Worm (Caenorhabditis elegans) whole organism, L4 larva: ENCODE data around the gene R03H10.1.

Experiments used
- aly-2 ChIP-seq: sonication (generic microtip); optimal IDR thresholded peaks from 2 replicates; lab custom pipeline; 2018; ENCODE audit warnings: missing biosample characterization, missing genetic modification characterization
- ceh-82 ChIP-seq: sonication (generic microtip); optimal IDR thresholded peaks from 2 replicates; lab custom pipeline; 2017; ENCODE audit warnings: missing biosample characterization, missing genetic modification characterization
- egl-43 ChIP-seq: fragments of 200-800 bp; sonication (Bioruptor generic); IDR thresholded peaks from 2 replicates; pipeline ENCODE4 v1.3.6; 2022; ENCODE audit warnings: missing genetic modification reagents, missing genetic modification characterization, missing compliant biosample characterization
- fos-1 ChIP-seq: fragments of 150-350 bp; optimal IDR thresholded peaks from 2 replicates; lab custom pipeline; 2014; ENCODE audit warnings: missing biosample characterization, missing genetic modification characterization
- hlh-30 ChIP-seq: sonication (generic microtip); optimal IDR thresholded peaks from 2 replicates; lab custom pipeline; 2017; ENCODE audit warnings: antibody characterized with exemption, mild to moderate bottlenecking, missing genetic modification characterization, missing compliant biosample characterization; ENCODE audit not compliant: insufficient read depth
- lin-15B ChIP-seq: fragments of 150-350 bp; sonication (generic microtip); optimal IDR thresholded peaks from 3 replicates; lab custom pipeline; 2014; ENCODE audit warnings: missing biosample characterization, missing genetic modification characterization
- nhr-11 ChIP-seq: fragments of 150-350 bp; optimal IDR thresholded peaks from 2 replicates; lab custom pipeline; 2014; ENCODE audit warnings: missing biosample characterization, missing genetic modification characterization
- snpc-1.2 ChIP-seq: fragments of 200-800 bp; sonication (Bioruptor generic); IDR thresholded peaks from 2 replicates; pipeline ENCODE4 v1.3.6; 2022; ENCODE audit warnings: missing genetic modification reagents, missing genetic modification characterization, missing compliant biosample characterization

- TF ChIP-seq egl-43 (GFP tag; lab: Robert Waterston, UW) (no peak), ceh-82 (tag; lab: Kevin White, UChicago) (no peak), snpc-1.2 (GFP tag; lab: Robert Waterston, UW) (no peak), nhr-11 (tag; lab: Kevin White, UChicago) (no peak), lin-15B (tag; lab: Kevin White, UChicago) (no peak), fos-1 (no peak), hlh-30 (tag; lab: Kevin White, UChicago) (no peak), aly-2 (tag; lab: Kevin White, UChicago) (no peak)
These were observed 29.8 kb upstream of the R03H10.1 start for ce11 chrII:4150211-4150610.
